Worm (Caenorhabditis elegans): ENCODE results near the gene F47B10.4.

- TF ChIP-seq elt-3 (tag; optimal IDR thresholded peaks at IDR 0.05), result no peak
- no peak for TF ChIP-seq zag-1 (tag; optimal IDR thresholded peaks at IDR 0.05)
- no peak for TF ChIP-seq egl-5 (tag; optimal IDR thresholded peaks at IDR 0.05)
- TF ChIP-seq fos-1 (tag; optimal IDR thresholded peaks at IDR 0.05), result no peak
- TF ChIP-seq nhr-76 (tag; optimal IDR thresholded peaks at IDR 0.05), result no peak
- no peak for TF ChIP-seq ama-1 (optimal IDR thresholded peaks at IDR 0.05)
- TF ChIP-seq aly-2 (tag; optimal IDR thresholded peaks at IDR 0.05), result no peak
- no peak for TF ChIP-seq pqm-1 (tag; optimal IDR thresholded peaks at IDR 0.05)
- TF ChIP-seq ceh-16 (tag; optimal IDR thresholded peaks at IDR 0.05), result no peak
- no peak for TF ChIP-seq ceh-28 (tag; optimal IDR thresholded peaks at IDR 0.05)
- TF ChIP-seq hmg-11 (tag; optimal IDR thresholded peaks at IDR 0.05), result no peak
These were observed 46.3 kb upstream of the F47B10.4 start, which contains the start of gene C05A9.2 for ce11 chrX:10844602-10845354.
